Worm (Caenorhabditis elegans): ENCODE data around the gene T02E9.5.

ce11 chrV:11363575-11363974, 21.5 kb downstream of the T02E9.5 start:
- TF ChIP-seq K02D7.2 (tag; optimal IDR thresholded peaks at IDR 0.05) = no peak
- TF ChIP-seq rnt-1 (tag; optimal IDR thresholded peaks at IDR 0.05) = no peak
- TF ChIP-seq fkh-10 (GFP tag; optimal IDR thresholded peaks at IDR 0.05) = no peak
- no peak for TF ChIP-seq madf-2 (tag; optimal IDR thresholded peaks at IDR 0.05)
- no peak for TF ChIP-seq unc-3 (GFP tag; conservative IDR thresholded peaks at IDR 0.05)
- TF ChIP-seq unc-3 (tag; optimal IDR thresholded peaks at IDR 0.05) = no peak
- TF ChIP-seq ceh-2 (tag; optimal IDR thresholded peaks at IDR 0.05) = no peak
- no peak for TF ChIP-seq ceh-9 (tag; optimal IDR thresholded peaks at IDR 0.05)
- no peak for TF ChIP-seq ceh-14 (tag; optimal IDR thresholded peaks at IDR 0.05)
- no peak for TF ChIP-seq sox-4 (tag; optimal IDR thresholded peaks at IDR 0.05)
- TF ChIP-seq che-1 (tag; optimal IDR thresholded peaks at IDR 0.05) = no peak
- TF ChIP-seq fkh-6 (tag; optimal IDR thresholded peaks at IDR 0.05) = no peak
- no peak for TF ChIP-seq ama-1 (optimal IDR thresholded peaks at IDR 0.05)
- no peak for TF ChIP-seq C38D4.7 (GFP tag; optimal IDR thresholded peaks at IDR 0.05)

Measured in whole organism, late embryonic.